Fruit fly (Drosophila melanogaster): ENCODE measurements around the gene Grip71.

Grip71 gene

dm6 chr2L:18702721-18703488 is 5.7 kb upstream of the Grip71 start, which contains the start of the genes CG10376 and CG10343:
CG10376 (minus strand) TSS chr2L:18703105.
CG10343 (plus strand) TSS chr2L:18703473.
- TF ChIP-seq brk (GFP tag; optimal IDR thresholded peaks at IDR 0.05): no peak
- peak; percentile 92 for TF ChIP-seq HLH106 (tag; optimal IDR thresholded peaks at IDR 0.05)
- TF ChIP-seq rgr (GFP tag; optimal IDR thresholded peaks at IDR 0.05): peak; percentile 77
- TF ChIP-seq dmrt93B (GFP tag; optimal IDR thresholded peaks at IDR 0.05): peak; percentile 83
- TF ChIP-seq sage (GFP tag; optimal IDR thresholded peaks at IDR 0.05): no peak
- TF ChIP-seq Dif (GFP tag; optimal IDR thresholded peaks at IDR 0.05; ENCODE audit: partially characterized antibody): no peak
- no peak for TF ChIP-seq CrebA (GFP tag; optimal IDR thresholded peaks at IDR 0.05; ENCODE audit: borderline replicate concordance)
- no peak for TF ChIP-seq jim (GFP tag; optimal IDR thresholded peaks at IDR 0.05)
- TF ChIP-seq br (GFP tag; optimal IDR thresholded peaks at IDR 0.05): no peak
- no peak for TF ChIP-seq Abd-B (GFP tag; optimal IDR thresholded peaks at IDR 0.05)
- no peak for TF ChIP-seq Jra (GFP tag; optimal IDR thresholded peaks at IDR 0.05)
- no peak for TF ChIP-seq dl (GFP tag; optimal IDR thresholded peaks at IDR 0.05; ENCODE audit: insufficient read depth in 1 of 2, partially characterized antibody in 2 of 2)
- TF ChIP-seq CG32264 (GFP tag; optimal IDR thresholded peaks at IDR 0.05): no peak
- peak; percentile 57 for TF ChIP-seq Hnf4 (GFP tag; optimal IDR thresholded peaks at IDR 0.05)
- peak; percentile 90 for TF ChIP-seq Hr78 (GFP tag; optimal IDR thresholded peaks at IDR 0.05)
- no peak for TF ChIP-seq tai (GFP tag; optimal IDR thresholded peaks at IDR 0.05)
- peak; percentile 70 for TF ChIP-seq fru (GFP tag; optimal IDR thresholded peaks at IDR 0.05)
- TF ChIP-seq foxo (GFP tag; optimal IDR thresholded peaks at IDR 0.05): peak in 1 of 2 experiments; percentile 85
- TF ChIP-seq Sp1 (GFP tag; optimal IDR thresholded peaks at IDR 0.05): peak; percentile 87
- no peak for TF ChIP-seq Vsx2 (GFP tag; optimal IDR thresholded peaks at IDR 0.05; ENCODE audit: partially characterized antibody)
- TF ChIP-seq dsf (GFP tag; optimal IDR thresholded peaks at IDR 0.05; ENCODE audit: borderline replicate concordance): no peak
- TF ChIP-seq N (GFP tag; optimal IDR thresholded peaks at IDR 0.05): peak; percentile 98
- no peak for TF ChIP-seq Rel (GFP tag; optimal IDR thresholded peaks at IDR 0.05)
- TF ChIP-seq Rel (tag; optimal IDR thresholded peaks at IDR 0.05): peak; percentile 62
- no peak for TF ChIP-seq Dfd (GFP tag; optimal IDR thresholded peaks at IDR 0.05)
- TF ChIP-seq psq (GFP tag; optimal IDR thresholded peaks at IDR 0.05): peak; percentile 85
- no peak for TF ChIP-seq lola (GFP tag; optimal IDR thresholded peaks at IDR 0.05)
- TF ChIP-seq usp (GFP tag; optimal IDR thresholded peaks at IDR 0.05): no peak
- TF ChIP-seq Hr83 (GFP tag; optimal IDR thresholded peaks at IDR 0.05; ENCODE audit: poor library complexity, severe bottlenecking): no peak
- TF ChIP-seq GATAd (GFP tag; optimal IDR thresholded peaks at IDR 0.05): no peak
- TF ChIP-seq OdsH (GFP tag; optimal IDR thresholded peaks at IDR 0.05): peak; percentile 71
- TF ChIP-seq sv (GFP tag; optimal IDR thresholded peaks at IDR 0.05): peak; percentile 34
- TF ChIP-seq ey (GFP tag; optimal IDR thresholded peaks at IDR 0.05): peak; percentile 56
- peak; percentile 79 for TF ChIP-seq CG9705 (GFP tag; optimal IDR thresholded peaks at IDR 0.05)
- TF ChIP-seq woc (GFP tag; optimal IDR thresholded peaks at IDR 0.05): peak; percentile 76
- TF ChIP-seq Myc (optimal IDR thresholded peaks at IDR 0.05): peak; percentile 9
- TF ChIP-seq Mio (GFP tag; optimal IDR thresholded peaks at IDR 0.05): no peak
- TF ChIP-seq h (GFP tag; optimal IDR thresholded peaks at IDR 0.05): peak; percentile 68
- TF ChIP-seq pan (optimal IDR thresholded peaks at IDR 0.05): no peak

dm6 chr2L:18705617-18706046 is 3.0 kb upstream of the Grip71 start, which contains the start of gene Jwa:
Jwa (minus strand) TSS chr2L:18705703.
- TF ChIP-seq psq (GFP tag; optimal IDR thresholded peaks at IDR 0.05) (peak; percentile 88), Mio (GFP tag; optimal IDR thresholded peaks at IDR 0.05) (peak; percentile 78), Dif (GFP tag; optimal IDR thresholded peaks at IDR 0.05; ENCODE audit: partially characterized antibody) (no peak), Hr83 (GFP tag; optimal IDR thresholded peaks at IDR 0.05; ENCODE audit: poor library complexity, severe bottlenecking) (peak; percentile 37), GATAd (GFP tag; optimal IDR thresholded peaks at IDR 0.05) (no peak), dsf (GFP tag; optimal IDR thresholded peaks at IDR 0.05; ENCODE audit: borderline replicate concordance) (peak; percentile 94), dmrt93B (GFP tag; optimal IDR thresholded peaks at IDR 0.05) (peak; percentile 68), rgr (GFP tag; optimal IDR thresholded peaks at IDR 0.05) (peak; percentile 98), OdsH (GFP tag; optimal IDR thresholded peaks at IDR 0.05) (peak; percentile 90), h (GFP tag; optimal IDR thresholded peaks at IDR 0.05) (peak; percentile 90), sv (GFP tag; optimal IDR thresholded peaks at IDR 0.05) (peak; percentile 89), Dfd (GFP tag; optimal IDR thresholded peaks at IDR 0.05) (no peak), br (GFP tag; optimal IDR thresholded peaks at IDR 0.05) (peak; percentile 96), jim (GFP tag; optimal IDR thresholded peaks at IDR 0.05) (peak; percentile 27), Abd-B (GFP tag; optimal IDR thresholded peaks at IDR 0.05) (no peak), brk (GFP tag; optimal IDR thresholded peaks at IDR 0.05) (no peak), CG32264 (GFP tag; optimal IDR thresholded peaks at IDR 0.05) (peak; percentile 65), CG9705 (GFP tag; optimal IDR thresholded peaks at IDR 0.05) (peak; percentile 74), ey (GFP tag; optimal IDR thresholded peaks at IDR 0.05) (peak; percentile 91), usp (GFP tag; optimal IDR thresholded peaks at IDR 0.05) (no peak), pan (optimal IDR thresholded peaks at IDR 0.05) (no peak), woc (GFP tag; optimal IDR thresholded peaks at IDR 0.05) (peak; percentile 88), Hnf4 (GFP tag; optimal IDR thresholded peaks at IDR 0.05) (peak; percentile 98), lola (GFP tag; optimal IDR thresholded peaks at IDR 0.05) (no peak), foxo (GFP tag; optimal IDR thresholded peaks at IDR 0.05) (peak; percentile 85 to 98), Vsx2 (GFP tag; optimal IDR thresholded peaks at IDR 0.05; ENCODE audit: partially characterized antibody) (no peak), Sp1 (GFP tag; optimal IDR thresholded peaks at IDR 0.05) (peak; percentile 93), Rel (GFP tag; optimal IDR thresholded peaks at IDR 0.05) (no peak), Rel (tag; optimal IDR thresholded peaks at IDR 0.05) (peak; percentile 70), Jra (GFP tag; optimal IDR thresholded peaks at IDR 0.05) (peak; percentile 97), CrebA (GFP tag; optimal IDR thresholded peaks at IDR 0.05; ENCODE audit: borderline replicate concordance) (no peak), Myc (optimal IDR thresholded peaks at IDR 0.05) (no peak), tai (GFP tag; optimal IDR thresholded peaks at IDR 0.05) (no peak), N (GFP tag; optimal IDR thresholded peaks at IDR 0.05) (no peak), fru (GFP tag; optimal IDR thresholded peaks at IDR 0.05) (peak; percentile 92), sage (GFP tag; optimal IDR thresholded peaks at IDR 0.05) (peak; percentile 57), Hr78 (GFP tag; optimal IDR thresholded peaks at IDR 0.05) (no peak), HLH106 (tag; optimal IDR thresholded peaks at IDR 0.05) (peak; percentile 84), dl (GFP tag; optimal IDR thresholded peaks at IDR 0.05; ENCODE audit: insufficient read depth in 1 of 2, partially characterized antibody in 2 of 2) (no peak)

Data from whole organism, wandering third instar larva.